Worm (Caenorhabditis elegans): ENCODE measurements around the gene C30A5.10.

ce11 chrIII:8201117-8201516 is 8.6 kb downstream of the C30A5.10 start, which contains the start of gene unc-36:
- no peak for TF ChIP-seq dao-5 (tag; optimal IDR thresholded peaks at IDR 0.05)
- TF ChIP-seq W03F9.2 (tag; optimal IDR thresholded peaks at IDR 0.05), result no peak

Data from whole organism, L4/young adult.